Worm (Caenorhabditis elegans): ENCODE measurements around the gene T02D1.7.

DNA sequence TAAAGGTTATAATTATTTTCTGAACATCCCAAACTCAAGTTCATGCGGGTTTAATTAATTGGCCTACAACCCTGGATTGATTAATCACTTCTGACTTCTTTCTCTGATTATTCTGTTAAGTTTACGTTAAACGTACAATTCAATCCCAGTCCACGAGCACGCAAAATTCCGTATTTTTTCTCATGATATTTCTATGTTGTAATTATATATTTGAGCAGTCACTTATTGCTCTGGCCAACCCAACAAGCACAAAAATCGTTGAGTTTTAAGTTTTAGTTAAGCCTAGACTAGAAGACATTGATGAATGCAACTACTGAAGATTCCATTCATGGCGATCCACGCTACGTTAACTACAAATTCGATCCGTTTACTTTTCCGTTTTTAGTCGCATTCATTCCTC is 11.0 kb downstream of the T02D1.7 start, which contains the start of gene sru-15:
- TF ChIP-seq tbx-8 (GFP tag; optimal IDR thresholded peaks at IDR 0.05) (no peak), drap-1 (GFP tag; optimal IDR thresholded peaks at IDR 0.05) (no peak), ztf-11 (tag; optimal IDR thresholded peaks at IDR 0.05) (no peak), lin-13 (tag; optimal IDR thresholded peaks at IDR 0.05) (no peak), nhr-28 (tag; optimal IDR thresholded peaks at IDR 0.05) (no peak), pha-4 (tag; optimal IDR thresholded peaks at IDR 0.05) (no peak), ces-1 (GFP tag; optimal IDR thresholded peaks at IDR 0.05) (no peak)

Measured in whole organism, mixed stage, embryonic.